Fruit fly (Drosophila melanogaster): ENCODE results near the gene RecQ4.

The RecQ4 gene

DNA sequence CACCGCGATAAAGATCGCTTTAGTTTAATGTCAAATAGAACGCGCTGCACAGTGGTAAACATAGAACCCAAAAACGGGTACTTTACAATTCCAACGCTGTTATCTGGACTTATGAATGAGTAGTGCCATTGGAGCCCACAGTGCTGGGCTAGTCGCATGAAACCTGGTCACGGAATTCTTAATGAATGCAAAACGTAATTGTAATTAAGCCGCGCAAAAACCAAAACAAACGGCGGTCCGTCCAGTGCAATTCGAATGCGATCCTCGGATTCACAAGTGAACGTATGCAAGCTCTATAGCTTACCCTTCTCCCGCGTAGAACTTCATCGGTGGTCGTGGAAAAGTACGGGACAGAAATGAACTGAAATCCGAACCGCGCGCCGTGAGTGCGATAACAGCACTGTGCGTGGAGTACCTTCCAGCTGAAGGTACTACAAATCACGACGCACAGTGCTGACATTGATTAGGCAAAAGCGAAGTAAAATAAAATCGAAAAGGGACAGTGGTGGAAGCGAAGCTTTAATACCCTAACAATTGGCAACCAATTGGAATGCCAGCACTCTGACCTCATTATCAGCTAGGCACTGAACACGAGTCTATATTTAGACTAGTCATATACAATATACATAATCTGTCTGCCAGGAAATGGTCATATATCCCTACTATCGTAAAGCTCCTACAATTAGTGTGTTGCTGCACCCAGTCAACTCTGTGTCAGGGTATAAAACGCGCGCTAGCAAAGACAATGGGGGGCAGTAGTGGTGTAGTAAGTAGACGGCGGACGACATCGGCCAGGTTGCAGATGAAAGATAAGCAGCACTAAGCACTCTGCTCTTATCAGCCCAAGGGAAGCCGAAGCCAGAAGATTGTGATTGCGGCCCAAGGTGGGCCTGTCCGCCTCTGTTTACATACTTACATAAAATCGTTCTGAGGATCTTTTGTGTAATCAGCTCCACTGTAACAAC, 9.8 kb upstream of the RecQ4 start (continued):
- peak; percentile 80 for TF ChIP-seq exex (tag; optimal IDR thresholded peaks at IDR 0.05)
- peak; percentile 52 for TF ChIP-seq Nf-YB (GFP tag; optimal IDR thresholded peaks at IDR 0.05)
- peak; percentile 63 for TF ChIP-seq Mes4 (GFP tag; optimal IDR thresholded peaks at IDR 0.05)
- peak; percentile 42 for TF ChIP-seq jumu (GFP tag; optimal IDR thresholded peaks at IDR 0.05)
- TF ChIP-seq Xrp1 (GFP tag; IDR thresholded peaks at IDR 0.05): peak; percentile 41; the same call in 1 of the 2 replicates
- peak; percentile 11 for TF ChIP-seq PHDP (tag; optimal IDR thresholded peaks at IDR 0.05)
- TF ChIP-seq CG7987 (GFP tag; optimal IDR thresholded peaks at IDR 0.05): peak; percentile 96
- TF ChIP-seq ftz-f1 (GFP tag; optimal IDR thresholded peaks at IDR 0.05): peak; percentile 64
- peak; percentile 69 for TF ChIP-seq slbo (GFP tag; IDR thresholded peaks at IDR 0.05)
- peak; percentile 51 for TF ChIP-seq tgo (GFP tag; IDR thresholded peaks at IDR 0.05)
- 0 out of 2 replicates have a peak, but pooled peaks have one; percentile 44 for TF ChIP-seq CG5953 (GFP tag; IDR thresholded peaks at IDR 0.05)
- peak; percentile 38 for TF ChIP-seq unpg (GFP tag; optimal IDR thresholded peaks at IDR 0.05)
- peak; percentile 46; the same call in 1 of the 2 replicates for TF ChIP-seq CG6272 (GFP tag; IDR thresholded peaks at IDR 0.05)
- peak; percentile 57 for TF ChIP-seq HLH54F (GFP tag; optimal IDR thresholded peaks at IDR 0.05)
- TF ChIP-seq gsb-n (tag; optimal IDR thresholded peaks at IDR 0.05): no peak
- peak; percentile 6; the same call in 1 of the 2 replicates for TF ChIP-seq MBD-R2 (GFP tag; IDR thresholded peaks at IDR 0.05)
- TF ChIP-seq Hr51 (GFP tag; optimal IDR thresholded peaks at IDR 0.05): peak; percentile 37 to 62
- peak; percentile 26 for TF ChIP-seq ATbp (GFP tag; optimal IDR thresholded peaks at IDR 0.05)
- TF ChIP-seq tup (GFP tag; optimal IDR thresholded peaks at IDR 0.05): peak; percentile 30
- TF ChIP-seq az2 (GFP tag; optimal IDR thresholded peaks at IDR 0.05): peak; percentile 38
- TF ChIP-seq crol (GFP tag; IDR thresholded peaks at IDR 0.05): peak; percentile 39; the same call in 1 of the 2 replicates
- peak; percentile 59 for TF ChIP-seq Atf3 (GFP tag; optimal IDR thresholded peaks at IDR 0.05)
- peak; percentile 67 for TF ChIP-seq Elba2 (GFP tag; optimal IDR thresholded peaks at IDR 0.05)
- no peak for TF ChIP-seq lov (optimal IDR thresholded peaks at IDR 0.05)
- TF ChIP-seq lov (GFP tag; IDR thresholded peaks at IDR 0.05): no peak
- peak; percentile 53 for TF ChIP-seq Fer1 (GFP tag; optimal IDR thresholded peaks at IDR 0.05)
- peak; percentile 31 for TF ChIP-seq CG18262 (tag; optimal IDR thresholded peaks at IDR 0.05)
- TF ChIP-seq CG18011 (GFP tag; optimal IDR thresholded peaks at IDR 0.05): peak; percentile 26
- peak; percentile 4; the same call in 1 of the 3 replicates for TF ChIP-seq zfh1 (GFP tag; IDR thresholded peaks at IDR 0.05)
- TF ChIP-seq bsh (GFP tag; optimal IDR thresholded peaks at IDR 0.05): peak in 1 of 2 experiments; percentile 34
- TF ChIP-seq sisA (GFP tag; IDR thresholded peaks at IDR 0.05): peak; percentile 44; the same call in 1 of the 2 replicates
- TF ChIP-seq ems (GFP tag; optimal IDR thresholded peaks at IDR 0.05): peak; percentile 18
- TF ChIP-seq CG14667 (GFP tag; IDR thresholded peaks at IDR 0.05): peak; percentile 42; the same call in 1 of the 2 replicates
- no peak for TF ChIP-seq lbe (GFP tag; optimal IDR thresholded peaks at IDR 0.05)
- TF ChIP-seq CG17568 (GFP tag; optimal IDR thresholded peaks at IDR 0.05): no peak
- TF ChIP-seq CG2678 (tag; optimal IDR thresholded peaks at IDR 0.05): peak; percentile 67
- TF ChIP-seq CG17385 (GFP tag; optimal IDR thresholded peaks at IDR 0.05): peak; percentile 33
- TF ChIP-seq CG17912 (GFP tag; optimal IDR thresholded peaks at IDR 0.05): no peak
- TF ChIP-seq Ets97D (GFP tag; optimal IDR thresholded peaks at IDR 0.05): peak; percentile 5
- TF ChIP-seq Hr3 (GFP tag; optimal IDR thresholded peaks at IDR 0.05): peak; percentile 42
- peak; percentile 15 for TF ChIP-seq HLHmδ (GFP tag; optimal IDR thresholded peaks at IDR 0.05)
- peak; percentile 23 for TF ChIP-seq maf-S (GFP tag; optimal IDR thresholded peaks at IDR 0.05)
- no peak for TF ChIP-seq ash1 (GFP tag; optimal IDR thresholded peaks at IDR 0.05)
- TF ChIP-seq CG2116 (GFP tag; optimal IDR thresholded peaks at IDR 0.05): no peak
- TF ChIP-seq sob (GFP tag; IDR thresholded peaks at IDR 0.05): peak; percentile 42; the same call in 1 of the 2 replicates
- peak; percentile 79 for TF ChIP-seq cwo (GFP tag; optimal IDR thresholded peaks at IDR 0.05)
- TF ChIP-seq CG6689 (GFP tag; IDR thresholded peaks at IDR 0.05): peak; percentile 46
- no peak for TF ChIP-seq insv (GFP tag; optimal IDR thresholded peaks at IDR 0.05)
